Worm (Caenorhabditis elegans) whole organism, late embryonic: Measurements from ENCODE around the gene snrp-3.
"Not testable (repeated sequence)": the region's sequence is repeated elsewhere in the genome, so short reads cannot be mapped to it uniquely, and the experiment has no call there.

Experiments used
- rnt-1 ChIP-seq: sonication (generic microtip); optimal IDR thresholded peaks from 2 replicates; lab custom pipeline; 2016; ENCODE audit warnings: missing genetic modification characterization, missing compliant biosample characterization
- sox-4 ChIP-seq: sonication (generic microtip); optimal IDR thresholded peaks from 2 replicates; lab custom pipeline; 2017; ENCODE audit warnings: mild to moderate bottlenecking, missing genetic modification characterization, inconsistent platforms, missing compliant biosample characterization

- not testable (repeated sequence) for TF ChIP-seq sox-4, rnt-1
Measured at ce11 chrIV:8715032-8715431, 27.4 kb upstream of the snrp-3 start, which contains the start of the genes parg-2 and ipla-5.
